Worm (Caenorhabditis elegans): ENCODE measurements around the gene lsy-13.
"Not testable (repeated sequence)": the region's sequence is repeated elsewhere in the genome, so short reads cannot be mapped to it uniquely, and the experiment has no call there.

lsy-13 gene

DNA sequence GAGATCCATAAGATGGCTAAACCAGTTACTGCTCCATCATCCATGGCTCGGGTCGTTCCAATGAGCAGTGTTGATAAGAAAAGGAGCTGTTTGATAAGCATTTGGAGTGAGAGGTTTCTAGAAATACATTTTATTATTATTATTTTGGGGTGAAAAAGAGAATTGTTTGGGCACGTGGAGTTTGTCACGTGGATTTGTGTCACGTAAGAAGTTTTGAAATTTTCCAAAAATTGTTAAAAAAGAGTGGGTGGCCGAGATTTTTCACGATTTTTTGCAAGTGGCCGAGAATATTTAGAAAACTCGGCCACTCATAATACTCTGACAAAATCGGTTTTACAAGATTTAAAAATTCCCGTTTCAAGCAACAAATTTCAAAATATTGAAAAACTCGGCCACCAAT lies 5.2 kb downstream of the lsy-13 start, which contains the start of gene T06A10.106:
Gene T06A10.106 (minus strand): TSS at position 101 of the 400 bp plus-strand sequence.
- TF ChIP-seq elt-3 (tag; optimal IDR thresholded peaks at IDR 0.05) = no peak
- no peak for TF ChIP-seq nhr-25 (tag; optimal IDR thresholded peaks at IDR 0.05)
- no peak for TF ChIP-seq ztf-11 (tag; optimal IDR thresholded peaks at IDR 0.05)
- no peak for TF ChIP-seq aly-2 (tag; optimal IDR thresholded peaks at IDR 0.05)
- TF ChIP-seq skn-1 (tag; optimal IDR thresholded peaks at IDR 0.05) = no peak
- TF ChIP-seq nhr-11 (tag; optimal IDR thresholded peaks at IDR 0.05) = no peak
- TF ChIP-seq F13H6.1 (tag; optimal IDR thresholded peaks at IDR 0.05) = no peak
- no peak for TF ChIP-seq egl-27 (tag; optimal IDR thresholded peaks at IDR 0.05)
- TF ChIP-seq nhr-10 (tag; optimal IDR thresholded peaks at IDR 0.05) = no peak
- no peak for TF ChIP-seq gmeb-1 (tag; optimal IDR thresholded peaks at IDR 0.05)
- no peak for TF ChIP-seq nhr-21 (tag; optimal IDR thresholded peaks at IDR 0.05)
- TF ChIP-seq lin-39 (tag; optimal IDR thresholded peaks at IDR 0.05) = no peak

DNA sequence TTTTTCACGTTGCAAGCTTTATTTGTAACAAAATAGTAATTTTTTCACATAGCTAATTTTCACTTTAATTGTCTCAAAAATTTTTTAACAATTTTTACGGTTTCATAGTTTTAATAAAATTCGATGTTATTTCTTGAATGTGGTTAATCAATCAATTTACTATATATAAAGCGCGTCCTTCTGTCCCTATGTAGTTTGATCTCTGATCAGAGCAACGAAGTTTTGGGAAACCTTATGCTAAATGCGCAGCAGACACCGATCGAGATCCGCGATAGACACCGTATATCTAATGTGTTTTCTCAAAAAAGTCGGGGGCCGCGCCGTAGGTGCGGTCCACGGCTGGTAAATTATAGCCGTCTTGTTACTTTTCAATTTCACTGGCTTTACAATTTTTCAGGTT lies 24.9 kb downstream of the lsy-13 start:
- TF ChIP-seq aly-2 (tag; optimal IDR thresholded peaks at IDR 0.05) (no peak), lsy-2 (tag; optimal IDR thresholded peaks at IDR 0.05) (no peak), nhr-77 (tag; optimal IDR thresholded peaks at IDR 0.05) (no peak), ZK546.5 (tag; optimal IDR thresholded peaks at IDR 0.05) (no peak), lin-13 (GFP tag; optimal IDR thresholded peaks at IDR 0.05) (no peak)

DNA sequence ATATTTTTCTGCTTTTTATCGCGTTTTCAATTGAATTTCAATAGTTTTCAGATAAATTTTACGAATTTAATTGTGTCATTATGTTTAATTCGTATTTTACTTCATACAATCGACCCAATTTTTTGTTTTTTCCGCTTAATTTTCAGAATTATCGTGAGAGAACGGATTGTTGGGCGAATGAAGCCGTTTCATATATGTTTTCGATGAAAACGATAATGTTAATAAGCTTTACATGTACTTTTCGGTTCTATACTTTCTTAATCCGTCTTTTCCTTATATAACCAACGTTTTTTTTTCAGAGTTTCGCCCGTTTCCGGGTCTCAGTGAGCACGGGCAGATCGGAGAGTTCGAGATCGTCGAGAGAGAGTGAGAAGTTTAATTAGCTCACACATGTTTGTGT lies 31.6 kb downstream of the lsy-13 start, which contains the start of gene T06A10.2:
Gene T06A10.2 (plus strand): TSS at position 301 of the 400 bp plus-strand sequence.
- TF ChIP-seq ama-1 (optimal IDR thresholded peaks at IDR 0.05); sma-3 (GFP tag; optimal IDR thresholded peaks at IDR 0.05); ztf-4 (tag; optimal IDR thresholded peaks at IDR 0.05): not testable (repeated sequence)

DNA sequence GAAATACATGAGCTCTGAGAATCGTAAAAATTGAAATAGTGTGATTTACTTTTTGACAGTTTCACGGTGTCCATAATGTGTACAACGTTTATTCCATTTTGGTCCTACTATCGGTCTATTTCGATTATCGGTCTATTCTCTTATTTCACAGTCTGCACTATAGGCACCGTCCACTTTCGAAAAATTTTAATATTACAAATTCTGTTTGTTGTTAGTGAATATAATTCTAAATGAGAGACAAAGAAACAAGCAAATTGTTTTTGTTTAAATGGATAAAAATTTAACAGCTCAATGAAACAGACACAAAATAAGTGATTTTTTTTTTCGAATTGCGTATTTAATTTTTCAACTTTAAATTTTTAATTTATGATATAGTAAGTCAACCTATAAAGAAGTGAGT lies 34.5 kb downstream of the lsy-13 start:
- TF ChIP-seq skn-1 (tag; optimal IDR thresholded peaks at IDR 0.05) (no peak), elt-3 (tag; optimal IDR thresholded peaks at IDR 0.05) (no peak), aly-2 (tag; optimal IDR thresholded peaks at IDR 0.05) (no peak), nhr-77 (tag; optimal IDR thresholded peaks at IDR 0.05) (no peak), unc-55 (GFP tag; optimal IDR thresholded peaks at IDR 0.05) (no peak), nhr-129 (tag; optimal IDR thresholded peaks at IDR 0.05) (no peak), ZK546.5 (tag; optimal IDR thresholded peaks at IDR 0.05) (no peak), nhr-21 (tag; optimal IDR thresholded peaks at IDR 0.05) (no peak), nhr-11 (tag; optimal IDR thresholded peaks at IDR 0.05) (no peak)

Measured in whole organism, L2 larva.